Fruit fly (Drosophila melanogaster) whole organism, adult: ENCODE measurements around the gene por.

Experiments
- CG33017 ChIP-seq: fragments of 200-800 bp; sonication (Bioruptor generic); optimal IDR thresholded peaks from 2 replicates; lab custom pipeline; 2018; ENCODE audit warnings: missing biosample characterization, mild to moderate bottlenecking, missing genetic modification characterization, moderate library complexity
- kay ChIP-seq: fragments of 200-800 bp; sonication (Bioruptor generic); peaks from one replicate; lab custom pipeline; 2016; ENCODE audit warnings: missing biosample characterization, missing genetic modification characterization, borderline replicate concordance
- toe ChIP-seq: fragments of 200-800 bp; sonication (Bioruptor generic); optimal IDR thresholded peaks from 2 replicates; lab custom pipeline; 2016; ENCODE audit warnings: missing biosample characterization, missing genetic modification characterization

dm6 chrX:18385801-18386200, 6.1 kb upstream of the por start:
- TF ChIP-seq kay (GFP tag; lab: Kevin White, UChicago) (no peak), toe (GFP tag; lab: Kevin White, UChicago) (no peak), CG33017 (tag; lab: Kevin White, UChicago) (no peak)
